Fruit fly (Drosophila melanogaster): Measurements from ENCODE around the gene Trx2.

Gene Trx2

dm6 chr2L:9576269-9576933, 36.6 kb upstream of the Trx2 start, which contains the start of gene Mtpalpha (continued):
- TF ChIP-seq CG7963 (GFP tag; IDR thresholded peaks at IDR 0.05; ENCODE audit: partially characterized antibody) (no peak), vnd (GFP tag; IDR thresholded peaks at IDR 0.05; ENCODE audit: partially characterized antibody) (no peak), ham (GFP tag; IDR thresholded peaks at IDR 0.05) (no peak), Ada2b (GFP tag; IDR thresholded peaks at IDR 0.05) (no peak), CG13775 (GFP tag; optimal IDR thresholded peaks at IDR 0.05) (no peak), Doc3 (GFP tag; IDR thresholded peaks at IDR 0.05; ENCODE audit: partially characterized antibody) (no peak), CG6654 (GFP tag; optimal IDR thresholded peaks at IDR 0.05) (no peak), Stat92E (GFP tag; optimal IDR thresholded peaks at IDR 0.05) (peak in 1 of 3 experiments; percentile 40), CG31388 (GFP tag; optimal IDR thresholded peaks at IDR 0.05) (no peak), disco-r (GFP tag; optimal IDR thresholded peaks at IDR 0.05) (no peak), NFAT (GFP tag; IDR thresholded peaks at IDR 0.05) (peak; percentile 62; the same call in 1 of the 2 replicates), Ets97D (GFP tag; optimal IDR thresholded peaks at IDR 0.05) (peak; percentile 67), cg (GFP tag; optimal IDR thresholded peaks at IDR 0.05) (no peak), CG7928 (GFP tag; optimal IDR thresholded peaks at IDR 0.05) (no peak), CG9932 (GFP tag; IDR thresholded peaks at IDR 0.05) (peak; percentile 59), CG9727 (GFP tag; optimal IDR thresholded peaks at IDR 0.05) (no peak), shn (GFP tag; optimal IDR thresholded peaks at IDR 0.05) (no peak), sisA (GFP tag; IDR thresholded peaks at IDR 0.05) (peak; percentile 41), Pdp1 (GFP tag; optimal IDR thresholded peaks at IDR 0.05) (peak; percentile 32 to 77), tin (GFP tag; optimal IDR thresholded peaks at IDR 0.05) (peak; percentile 47), YL-1 (GFP tag; optimal IDR thresholded peaks at IDR 0.05) (peak; percentile 67), CG11456 (GFP tag; IDR thresholded peaks at IDR 0.05) (peak; percentile 50; the same call in 1 of the 3 replicates), HLH54F (GFP tag; optimal IDR thresholded peaks at IDR 0.05) (peak; percentile 14), her (GFP tag; optimal IDR thresholded peaks at IDR 0.05) (no peak), CG14710 (tag; optimal IDR thresholded peaks at IDR 0.05) (peak; percentile 47), CG4282 (GFP tag; optimal IDR thresholded peaks at IDR 0.05) (no peak), CG12155 (GFP tag; optimal IDR thresholded peaks at IDR 0.05) (peak; percentile 48), onecut (GFP tag; IDR thresholded peaks at IDR 0.05) (peak; percentile 33; the same call in 1 of the 2 replicates), sens (GFP tag) (peak; percentile 89), CG4707 (GFP tag; optimal IDR thresholded peaks at IDR 0.05) (peak; percentile 12), CG34422 (GFP tag; IDR thresholded peaks at IDR 0.05) (peak; percentile 76), CG13624 (GFP tag; optimal IDR thresholded peaks at IDR 0.05) (peak; percentile 36), CG15696 (tag; optimal IDR thresholded peaks at IDR 0.05) (peak; percentile 52), CG32772 (GFP tag; IDR thresholded peaks at IDR 0.05) (0 out of 2 replicates have a peak, but pooled peaks have one; percentile 31), chm (GFP tag; IDR thresholded peaks at IDR 0.05) (no peak), CG4360 (GFP tag; IDR thresholded peaks at IDR 0.05) (no peak), nmo (GFP tag; optimal IDR thresholded peaks at IDR 0.05) (peak; percentile 56), CG10565 (GFP tag; optimal IDR thresholded peaks at IDR 0.05) (no peak), Dip3 (GFP tag; optimal IDR thresholded peaks at IDR 0.05) (no peak), CG2889 (GFP tag; IDR thresholded peaks at IDR 0.05) (no peak), wdn (GFP tag; IDR thresholded peaks at IDR 0.05) (no peak), CG16863 (GFP tag; optimal IDR thresholded peaks at IDR 0.05) (peak; percentile 37), dmrt99B (tag; optimal IDR thresholded peaks at IDR 0.05) (peak; percentile 1), CG10366 (GFP tag; IDR thresholded peaks at IDR 0.05) (peak; percentile 32; the same call in 1 of the 2 replicates), Ets65A (GFP tag) (peak; percentile 58), en (GFP tag; optimal IDR thresholded peaks at IDR 0.05) (no peak), Mad (GFP tag; optimal IDR thresholded peaks at IDR 0.05) (no peak), CG12744 (GFP tag; optimal IDR thresholded peaks at IDR 0.05) (peak; percentile 27), aop (GFP tag; IDR thresholded peaks at IDR 0.05) (no peak), gro (GFP tag; optimal IDR thresholded peaks at IDR 0.05) (peak; percentile 59), CG3847 (GFP tag; IDR thresholded peaks at IDR 0.05) (peak; percentile 50; the same call in 1 of the 2 replicates)
